Worm (Caenorhabditis elegans): ENCODE measurements around the gene chdh-1.

The chdh-1 gene

ce11 chrII:8698828-8699227, at the start of gene chdh-1:
Gene chdh-1 (minus strand): TSS chrII:8698928.
- no peak for TF ChIP-seq unc-62 (GFP tag; optimal IDR thresholded peaks at IDR 0.05)

ce11 chrII:8747939-8748352, 49.2 kb upstream of the chdh-1 start:
- no peak for TF ChIP-seq unc-62 (GFP tag; optimal IDR thresholded peaks at IDR 0.05)

DNA sequence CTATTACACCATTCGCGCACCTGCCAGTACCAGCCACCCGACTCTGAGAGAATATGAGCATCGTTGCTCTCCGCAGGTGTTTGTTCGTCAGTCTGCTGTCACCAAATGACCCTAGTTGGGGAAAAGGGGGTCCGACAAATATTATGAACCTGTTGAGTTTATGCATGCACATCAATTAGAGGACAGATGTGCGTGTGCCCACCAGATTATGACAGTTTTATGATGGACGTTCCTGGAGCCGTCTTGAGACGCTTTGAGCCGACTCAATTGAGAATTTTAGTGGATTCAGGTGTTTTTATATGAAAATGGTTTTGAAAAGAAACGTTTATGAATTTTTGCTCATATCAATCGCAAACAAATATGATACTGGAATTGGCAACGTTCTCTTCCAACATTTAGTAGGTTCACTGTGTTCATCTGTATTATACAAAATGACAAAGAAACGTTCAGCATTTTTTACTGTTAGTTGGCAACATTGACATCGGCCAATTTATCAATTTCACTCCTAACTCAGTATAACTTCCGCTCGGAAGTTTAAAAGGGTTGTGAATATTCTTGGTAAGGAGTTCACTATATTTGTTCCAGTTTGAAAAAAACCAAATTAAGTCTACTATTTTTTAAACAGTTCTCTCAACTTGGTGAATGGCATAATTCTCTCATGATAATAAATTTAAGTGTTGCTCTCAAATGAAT, 48.7 kb upstream of the chdh-1 start:
- no peak for TF ChIP-seq unc-62 (GFP tag; optimal IDR thresholded peaks at IDR 0.05)

DNA sequence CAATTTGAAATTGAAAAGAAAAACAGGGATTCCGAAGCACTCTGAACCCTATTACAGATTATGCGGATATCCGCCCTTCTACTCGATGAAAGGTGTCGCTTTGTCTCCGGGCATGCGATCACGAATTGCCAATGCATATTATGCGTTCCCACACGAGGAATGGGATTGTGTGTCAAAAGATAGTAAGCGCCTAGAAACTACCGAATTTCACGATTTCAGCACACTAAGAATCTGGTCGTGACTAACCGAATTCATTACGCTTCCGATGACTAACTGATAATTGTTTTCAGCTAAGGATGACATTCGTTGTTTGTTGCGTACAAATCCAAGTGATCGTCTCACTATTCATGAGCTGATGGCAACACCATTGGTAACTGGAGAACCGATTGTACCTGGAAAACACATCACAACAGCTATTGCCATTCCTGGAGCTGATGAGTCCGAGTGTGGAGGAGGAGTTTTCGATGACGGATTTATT, 47.6 kb upstream of the chdh-1 start:
- no peak for TF ChIP-seq unc-62 (GFP tag; optimal IDR thresholded peaks at IDR 0.05)

ce11 chrII:8745449-8746297, 46.9 kb upstream of the chdh-1 start:
- no peak for TF ChIP-seq unc-62 (GFP tag; optimal IDR thresholded peaks at IDR 0.05)

DNA sequence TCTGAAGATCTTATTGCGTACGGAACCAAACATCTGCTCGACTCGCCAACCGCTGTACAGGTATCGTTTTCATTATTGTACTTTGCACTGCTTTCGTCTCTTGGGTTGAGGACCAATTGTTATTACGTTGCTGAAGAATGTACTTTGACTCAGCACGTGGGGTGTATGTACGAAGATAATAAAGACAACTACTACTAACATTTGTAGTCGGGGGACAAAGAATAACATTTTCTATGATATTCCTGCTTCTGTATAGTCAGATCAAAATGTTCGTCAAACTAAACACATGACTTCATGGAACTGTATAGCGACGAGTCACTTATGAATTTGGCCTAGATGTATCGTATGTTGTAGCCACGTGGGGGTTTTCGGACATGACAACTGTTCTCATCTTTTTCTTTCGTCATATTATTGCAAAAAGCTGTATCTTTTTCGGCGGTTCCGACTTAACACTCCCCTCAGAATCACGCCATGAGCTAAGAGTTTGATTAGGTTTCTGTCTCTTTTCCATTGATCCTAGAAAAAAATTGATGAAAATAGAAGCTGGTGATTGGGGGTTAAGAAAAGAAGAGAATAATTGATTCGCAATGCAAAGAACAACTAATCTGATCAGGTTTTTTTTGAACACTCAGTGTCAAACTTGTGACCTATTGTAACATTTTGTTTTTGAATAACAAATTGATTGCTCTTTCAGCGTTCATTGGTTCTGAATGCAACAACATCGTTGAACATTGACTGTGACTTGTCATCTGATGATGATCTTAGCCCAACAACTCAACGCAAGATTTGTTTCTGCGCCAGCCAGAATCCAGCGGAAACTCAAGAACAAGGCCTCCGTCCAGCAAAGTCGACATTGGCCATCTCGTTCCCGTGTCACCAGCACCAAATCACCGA, 46.1 kb upstream of the chdh-1 start:
- TF ChIP-seq unc-62 (GFP tag; optimal IDR thresholded peaks at IDR 0.05): no peak

DNA sequence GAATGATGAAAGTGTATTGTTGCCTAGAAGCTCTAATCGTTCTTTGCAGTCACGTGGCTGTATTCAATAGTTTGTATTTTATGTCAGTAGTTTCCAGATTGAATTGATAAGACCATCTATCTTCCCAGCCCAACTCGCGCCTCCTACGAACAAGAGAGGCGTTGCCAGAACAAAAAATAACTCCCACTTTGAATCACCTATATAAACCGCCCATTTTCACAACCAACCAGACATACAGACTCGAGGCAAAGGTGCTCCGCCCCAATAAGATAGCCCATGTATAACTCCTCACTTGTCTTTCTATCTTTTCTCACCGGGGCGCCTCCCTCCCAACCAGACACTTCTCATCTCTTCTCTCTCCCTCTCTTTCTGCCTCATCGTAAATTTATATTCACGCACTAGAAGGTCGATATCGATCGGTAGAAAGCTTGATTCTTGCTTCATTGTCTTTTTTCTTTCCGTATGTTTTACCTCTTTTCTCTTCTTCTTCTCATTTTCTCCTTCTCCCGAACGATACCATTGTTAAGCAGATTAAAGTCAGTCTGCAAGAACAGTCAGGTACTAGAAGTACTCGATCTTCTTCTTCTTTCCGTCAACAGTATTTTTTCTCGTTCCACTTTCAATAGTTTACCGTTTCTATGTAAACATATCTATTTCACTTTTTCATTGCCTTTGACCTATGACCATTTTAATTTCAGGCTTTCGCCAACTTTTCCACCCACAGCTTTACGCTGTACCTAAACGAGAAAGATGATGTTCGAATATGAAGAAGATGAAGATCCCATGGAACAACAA, 44.8 kb upstream of the chdh-1 start, which contains the start of gene mak-1:
Gene mak-1 (plus strand): TSS at position 693 of the 795 bp plus-strand sequence.
- no peak for TF ChIP-seq unc-62 (GFP tag; optimal IDR thresholded peaks at IDR 0.05)

- TF ChIP-seq unc-62 (GFP tag; optimal IDR thresholded peaks at IDR 0.05): no peak
Measured at ce11 chrII:8742972-8743371, 44.2 kb upstream of the chdh-1 start.

- TF ChIP-seq unc-62 (GFP tag; optimal IDR thresholded peaks at IDR 0.05): no peak
Measured at ce11 chrII:8742006-8742847, 43.5 kb upstream of the chdh-1 start.

- TF ChIP-seq unc-62 (GFP tag; optimal IDR thresholded peaks at IDR 0.05): no peak
Measured at ce11 chrII:8741277-8741676, 42.5 kb upstream of the chdh-1 start.

DNA sequence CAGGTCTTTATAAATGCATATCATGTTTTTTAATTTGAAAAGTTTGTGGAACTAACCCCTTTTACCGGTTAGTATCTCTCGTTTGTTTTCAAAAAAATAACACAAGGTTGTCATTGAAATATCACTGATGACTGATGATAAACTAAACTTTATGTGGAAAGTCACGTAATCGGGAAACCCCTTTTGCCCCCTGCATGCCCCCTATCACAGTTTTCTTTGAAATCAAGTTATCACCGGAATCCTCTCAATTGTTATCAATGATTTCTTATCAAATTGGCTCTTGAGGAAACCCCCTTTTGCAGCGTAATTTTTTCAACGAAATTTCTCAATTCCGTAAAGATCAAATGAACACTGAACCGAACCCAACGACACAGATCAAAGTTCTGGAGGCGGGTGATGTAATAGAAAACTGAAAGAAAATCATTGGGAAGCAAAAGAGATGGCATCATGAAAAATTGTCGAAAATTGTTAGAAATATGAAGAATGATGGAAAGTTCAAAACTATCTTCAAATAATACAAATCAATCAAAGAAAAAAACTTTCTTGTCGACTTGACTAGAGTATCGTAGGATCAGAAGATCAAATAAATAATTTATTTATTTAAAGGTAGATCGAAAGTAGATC, 41.7 kb upstream of the chdh-1 start:
- no peak for TF ChIP-seq unc-62 (GFP tag; optimal IDR thresholded peaks at IDR 0.05)

- TF ChIP-seq unc-62 (GFP tag; optimal IDR thresholded peaks at IDR 0.05): no peak
Measured at ce11 chrII:8738955-8739354, 40.2 kb upstream of the chdh-1 start.

- no peak for TF ChIP-seq unc-62 (GFP tag; optimal IDR thresholded peaks at IDR 0.05)
Measured at ce11 chrII:8738244-8738643, 39.5 kb upstream of the chdh-1 start.

ce11 chrII:8737456-8737855, 38.7 kb upstream of the chdh-1 start, which contains the start of gene idpb-4:
Gene idpb-4 (minus strand): TSS chrII:8737556.
- TF ChIP-seq unc-62 (GFP tag; optimal IDR thresholded peaks at IDR 0.05): no peak
